Worm (Caenorhabditis elegans): ENCODE results near the gene nlg-1.

nlg-1 gene

DNA sequence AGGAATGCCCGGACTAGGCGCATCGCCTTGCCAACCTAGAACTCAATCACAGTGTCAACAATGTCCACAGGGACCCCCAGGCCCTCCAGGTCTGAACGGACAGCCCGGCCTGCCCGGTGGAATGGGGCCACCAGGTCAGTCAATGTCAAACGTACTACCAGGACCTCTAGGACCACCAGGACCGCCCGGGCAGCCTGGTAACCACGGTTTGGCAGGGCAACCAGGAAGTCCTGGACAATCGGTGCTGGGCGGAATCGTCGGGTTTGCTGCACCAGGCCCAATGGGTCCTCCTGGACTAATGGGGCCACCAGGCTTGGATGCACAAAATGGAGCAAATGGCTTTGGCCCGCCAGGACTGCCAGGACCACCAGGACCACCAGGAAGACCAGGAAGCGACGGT lies 40.3 kb downstream of the nlg-1 start:
- TF ChIP-seq C06A6.2 (GFP tag; conservative IDR thresholded peaks at IDR 0.05) (no peak), somi-1 (GFP tag; optimal IDR thresholded peaks at IDR 0.05) (no peak), nhr-120 (GFP tag; IDR thresholded peaks at IDR 0.05) (no peak), zfh-2 (GFP tag; conservative IDR thresholded peaks at IDR 0.05) (peak; percentile 90), ztf-6 (GFP tag; IDR thresholded peaks at IDR 0.05) (no peak), mes-4 (tag; optimal IDR thresholded peaks at IDR 0.05) (no peak), B0261.1 (tag; optimal IDR thresholded peaks at IDR 0.05) (no peak), ceh-40 (GFP tag; IDR thresholded peaks at IDR 0.05) (no peak), pha-4 (tag; optimal IDR thresholded peaks at IDR 0.05) (no peak), mel-28 (tag; optimal IDR thresholded peaks at IDR 0.05; ENCODE audit: borderline replicate concordance) (no peak), let-607 (tag; optimal IDR thresholded peaks at IDR 0.05) (no peak), egrh-3 (GFP tag; IDR thresholded peaks at IDR 0.05) (peak; percentile 51; the same call in 1 of the 2 replicates)

DNA sequence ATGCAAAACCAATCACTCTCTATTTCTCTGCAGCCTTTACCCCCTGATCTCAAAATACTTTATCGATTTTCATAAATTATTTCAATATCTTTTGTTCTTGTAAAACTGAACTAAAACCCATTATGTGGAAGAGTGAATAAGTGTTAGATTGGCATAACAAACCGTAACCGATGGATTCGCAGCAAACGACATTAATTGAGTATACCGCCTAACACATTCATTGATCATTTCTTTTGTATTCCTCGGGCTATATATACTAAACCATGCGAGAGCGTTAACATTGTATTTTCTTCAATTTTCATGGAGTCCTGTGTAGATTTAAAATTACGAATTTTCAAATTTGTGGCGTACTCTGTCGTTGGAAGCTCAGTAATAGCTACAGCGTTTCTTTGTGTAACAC lies 41.2 kb downstream of the nlg-1 start, which contains the start of gene col-9:
col-9 (plus strand) TSS at position 301 of the 400 bp plus-strand sequence.
- no peak for TF ChIP-seq ceh-91 (GFP tag; IDR thresholded peaks at IDR 0.05)
- TF ChIP-seq Y56A3A.18 (GFP tag; IDR thresholded peaks at IDR 0.05) = no peak
- no peak for TF ChIP-seq bed-2 (GFP tag; IDR thresholded peaks at IDR 0.05)
- no peak for TF ChIP-seq lir-1 (GFP tag; conservative IDR thresholded peaks at IDR 0.05)
- TF ChIP-seq unc-130 (GFP tag; optimal IDR thresholded peaks at IDR 0.05) = no peak
- no peak for TF ChIP-seq lin-40 (tag; optimal IDR thresholded peaks at IDR 0.05)
- no peak for TF ChIP-seq akir-1 (GFP tag; optimal IDR thresholded peaks at IDR 0.05)

DNA sequence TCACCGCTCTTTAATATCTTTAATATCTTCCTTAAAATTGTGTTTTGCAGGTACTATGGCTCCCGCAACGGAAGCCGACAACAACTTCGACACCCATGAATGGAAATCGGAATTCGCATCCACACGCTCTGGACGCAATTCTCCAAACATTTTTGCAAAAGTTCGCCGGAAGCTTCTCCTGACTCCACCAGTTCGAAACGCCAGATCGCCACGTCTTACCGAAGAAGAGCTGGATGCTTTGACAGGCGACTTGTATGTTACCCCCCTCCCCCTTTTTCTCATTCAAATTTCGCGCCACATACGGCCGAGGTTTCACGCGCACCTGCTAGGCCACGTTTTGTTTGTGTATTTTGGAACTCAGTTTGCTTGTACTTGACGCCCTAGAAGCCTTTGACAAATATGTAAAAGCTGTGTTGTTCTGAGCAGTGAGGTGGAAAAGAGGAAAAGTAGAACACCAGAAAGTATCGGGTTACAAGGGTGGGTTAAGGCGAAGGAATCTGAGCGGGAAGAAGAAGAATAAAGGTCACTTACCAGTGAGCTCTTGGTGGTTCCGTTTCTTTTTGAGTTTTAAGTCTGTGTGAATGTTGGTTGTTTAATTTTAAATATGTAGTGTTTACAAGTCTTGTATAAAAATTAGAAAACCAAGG lies 46.1 kb downstream of the nlg-1 start, which contains the start of gene unc-84:
unc-84 (plus strand) TSS at position 51 of the 647 bp plus-strand sequence.
- TF ChIP-seq zfh-2 (GFP tag; conservative IDR thresholded peaks at IDR 0.05) (peak; percentile 58; the same call in 1 of the 2 replicates), nfya-1 (tag; optimal IDR thresholded peaks at IDR 0.05; ENCODE audit: borderline replicate concordance, insufficient read depth) (no peak), lin-54 (GFP tag; optimal IDR thresholded peaks at IDR 0.05) (peak; percentile 10)

DNA sequence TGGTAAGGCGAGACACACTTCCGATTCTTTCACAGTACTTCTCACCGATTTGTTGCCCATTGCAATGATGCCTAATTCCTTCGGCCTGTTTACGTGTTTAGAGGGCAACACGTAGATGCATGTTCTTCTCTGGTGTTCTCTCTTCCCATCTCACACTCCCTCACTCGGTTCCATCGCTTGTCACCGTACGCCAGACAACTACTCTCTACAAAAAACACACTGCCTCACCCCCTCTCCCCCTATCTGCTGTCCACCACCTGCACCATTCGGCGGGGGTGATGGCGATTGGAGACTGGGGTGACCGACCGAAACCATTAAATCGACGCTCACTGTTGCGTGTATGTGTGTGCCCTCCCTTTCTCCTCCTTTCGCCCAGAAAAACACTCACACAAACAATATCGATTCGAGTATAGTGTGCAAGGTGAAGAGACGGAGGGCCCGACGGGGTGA lies 47.1 kb downstream of the nlg-1 start:
- TF ChIP-seq lin-54 (GFP tag; optimal IDR thresholded peaks at IDR 0.05) (peak; percentile 5), K12H6.12 (tag; optimal IDR thresholded peaks at IDR 0.05) (peak; percentile 39), nhr-80 (tag; optimal IDR thresholded peaks at IDR 0.05) (peak; percentile 53), somi-1 (GFP tag; optimal IDR thresholded peaks at IDR 0.05) (no peak), B0261.1 (tag; optimal IDR thresholded peaks at IDR 0.05) (no peak), ekl-4 (GFP tag; IDR thresholded peaks at IDR 0.05) (no peak), gei-17 (GFP tag; optimal IDR thresholded peaks at IDR 0.05) (peak; percentile 33), akir-1 (GFP tag; optimal IDR thresholded peaks at IDR 0.05) (no peak), snpc-4 (GFP tag; optimal IDR thresholded peaks at IDR 0.05) (no peak), snpc-4 (tag; optimal IDR thresholded peaks at IDR 0.05) (peak in 2 of 4 experiments; percentile 7 to 52), lin-26 (GFP tag; IDR thresholded peaks at IDR 0.05) (0 out of 2 replicates have a peak, but pooled peaks have one; percentile 45), ceh-27 (GFP tag; optimal IDR thresholded peaks at IDR 0.05) (peak; percentile 12), cebp-2 (GFP tag; IDR thresholded peaks at IDR 0.05) (no peak), F52B5.7 (tag; optimal IDR thresholded peaks at IDR 0.05) (peak; percentile 63), B0035.1 (tag; optimal IDR thresholded peaks at IDR 0.05) (no peak), ceh-91 (GFP tag; IDR thresholded peaks at IDR 0.05) (no peak), atf-7 (tag; optimal IDR thresholded peaks at IDR 0.05) (no peak), Y95B8A.8 (GFP tag; IDR thresholded peaks at IDR 0.05) (no peak), hsf-1 (GFP tag; IDR thresholded peaks at IDR 0.05) (no peak), die-1 (tag; optimal IDR thresholded peaks at IDR 0.05) (peak; percentile 16), hlh-12 (tag; optimal IDR thresholded peaks at IDR 0.05) (no peak), T07F8.4 (tag; optimal IDR thresholded peaks at IDR 0.05) (no peak), mcd-1 (GFP tag; IDR thresholded peaks at IDR 0.05) (peak; percentile 38), ztf-18 (tag; optimal IDR thresholded peaks at IDR 0.05) (peak; percentile 10), cebp-1 (GFP tag; IDR thresholded peaks at IDR 0.05) (no peak), cebp-1 (tag; optimal IDR thresholded peaks at IDR 0.05) (no peak), zim-3 (tag; optimal IDR thresholded peaks at IDR 0.05) (no peak)
